Worm (Caenorhabditis elegans) whole organism, young adult: ENCODE measurements around the gene Y39A1A.3.
A peak's percentile ranks its signal among the peaks of the same experiment; 100 is the strongest.

Experiments
- B0019.2 ChIP-seq: fragments of 200-800 bp; sonication (Bioruptor generic); conservative IDR thresholded peaks from 2 replicates; pipeline ENCODE4 v1.3.6; 2022; ENCODE audit warnings: missing genetic modification reagents, missing genetic modification characterization, missing compliant biosample characterization
- B0035.1 ChIP-seq: sonication (generic microtip); optimal IDR thresholded peaks from 2 replicates; lab custom pipeline; 2016; ENCODE audit warnings: missing genetic modification characterization, mild to moderate bottlenecking, missing compliant biosample characterization, missing genotype, missing genetic modification reagents
- B0336.3 ChIP-seq: fragments of 200-800 bp; sonication (Bioruptor generic); IDR thresholded peaks from 2 replicates; pipeline ENCODE4 v1.3.6; 2022; ENCODE audit warnings: missing genetic modification characterization, missing compliant biosample characterization
- F10E7.11 ChIP-seq: sonication (generic microtip); optimal IDR thresholded peaks from 2 replicates; lab custom pipeline; 2017; ENCODE audit warnings: mild to moderate bottlenecking, missing genetic modification characterization, moderate library complexity, missing compliant biosample characterization
- F33H1.4 ChIP-seq: fragments of 200-800 bp; sonication (Bioruptor generic); IDR thresholded peaks from 2 replicates; pipeline ENCODE4 v1.3.6; 2022; ENCODE audit warnings: missing genetic modification reagents, missing genetic modification characterization, missing compliant biosample characterization
- F39B2.1 ChIP-seq: fragments of 200-800 bp; sonication (Bioruptor generic); IDR thresholded peaks from 2 replicates; pipeline ENCODE4 v1.3.6; 2022; ENCODE audit warnings: missing genetic modification reagents, missing genetic modification characterization, missing compliant biosample characterization
- F55B11.4 ChIP-seq: sonication (generic microtip); optimal IDR thresholded peaks from 2 replicates; lab custom pipeline; 2016; ENCODE audit warnings: missing compliant biosample characterization, missing genetic modification characterization, borderline replicate concordance; ENCODE audit not compliant: insufficient read depth
- K12H6.12 ChIP-seq: fragments of 200-800 bp; sonication (Bioruptor generic); optimal IDR thresholded peaks from 2 replicates; lab custom pipeline; 2018; ENCODE audit warnings: mild to moderate bottlenecking, missing genetic modification characterization, missing compliant biosample characterization
- Y53F4B.3 ChIP-seq: fragments of 200-800 bp; sonication (Bioruptor generic); IDR thresholded peaks from 2 replicates; pipeline ENCODE4 v1.3.6; 2022; ENCODE audit warnings: missing genetic modification reagents, missing genetic modification characterization, missing compliant biosample characterization
- Y53G8AR.9 ChIP-seq: fragments of 200-800 bp; sonication (Bioruptor generic); conservative IDR thresholded peaks from 2 replicates; pipeline ENCODE4 v1.3.6; 2022; ENCODE audit warnings: missing genetic modification reagents, missing genetic modification characterization, missing compliant biosample characterization
- Y95B8A.8 ChIP-seq: fragments of 200-800 bp; sonication (Bioruptor generic); IDR thresholded peaks from 2 replicates; pipeline ENCODE4 v1.3.6; 2022; ENCODE audit warnings: missing genetic modification reagents, missing genetic modification characterization, missing compliant biosample characterization
- akir-1 ChIP-seq: fragments of 200-800 bp; sonication (Bioruptor generic); optimal IDR thresholded peaks from 2 replicates; lab custom pipeline; 2018; ENCODE audit warnings: mild to moderate bottlenecking, missing genetic modification characterization, moderate library complexity, missing compliant biosample characterization
- aptf-3 ChIP-seq: fragments of 200-800 bp; sonication (Bioruptor generic); IDR thresholded peaks from 2 replicates; pipeline ENCODE4 v1.3.6; 2022; ENCODE audit warnings: missing genetic modification characterization, missing compliant biosample characterization
- athp-1 ChIP-seq: sonication (generic microtip); optimal IDR thresholded peaks from 2 replicates; lab custom pipeline; 2017; ENCODE audit warnings: mild to moderate bottlenecking, missing genetic modification characterization, missing compliant biosample characterization
- bed-1 ChIP-seq: fragments of 200-800 bp; sonication (Bioruptor generic); IDR thresholded peaks from 2 replicates; pipeline ENCODE4 v1.3.6; 2022; ENCODE audit warnings: missing genetic modification reagents, missing genetic modification characterization, missing compliant biosample characterization
- cebp-1 ChIP-seq, 2 experiments: fragments of 200-800 bp in 1 of 2; sonication (Bioruptor generic) in 1 of 2; sonication (generic microtip) in 1 of 2; IDR thresholded peaks in 1 of 2; optimal IDR thresholded peaks in 1 of 2; 2 replicates each; pipeline versions ENCODE4 v1.3.6 to Lab custom; 2017 to 2022; ENCODE audit warnings: missing compliant biosample characterization in 2 of 2, missing genetic modification characterization in 2 of 2, mild to moderate bottlenecking in 1 of 2, missing genetic modification reagents in 1 of 2, moderate library complexity in 1 of 2
- ceh-40 ChIP-seq: fragments of 200-800 bp; sonication (Bioruptor generic); IDR thresholded peaks from 2 replicates; pipeline ENCODE4 v1.3.6; 2022; ENCODE audit warnings: missing genetic modification characterization, missing compliant biosample characterization
- ceh-58 ChIP-seq: fragments of 200-800 bp; sonication (Bioruptor generic); IDR thresholded peaks from 2 replicates; pipeline ENCODE4 v1.3.6; 2022; ENCODE audit warnings: missing genetic modification characterization, missing compliant biosample characterization
- ceh-79 ChIP-seq: sonication (generic microtip); optimal IDR thresholded peaks from 2 replicates; lab custom pipeline; 2017; ENCODE audit warnings: mild to moderate bottlenecking, missing genetic modification characterization, missing compliant biosample characterization
- dox-1 ChIP-seq: fragments of 200-800 bp; sonication (Bioruptor generic); IDR thresholded peaks from 2 replicates; pipeline ENCODE4 v1.3.6; 2022; ENCODE audit warnings: missing genetic modification reagents, missing genetic modification characterization, missing compliant biosample characterization
- efl-1 ChIP-seq: fragments of 150-350 bp; optimal IDR thresholded peaks from 2 replicates; lab custom pipeline; 2014; ENCODE audit warnings: missing biosample characterization, missing genetic modification reagents, missing genetic modification characterization
- fkh-3 ChIP-seq: sonication (generic microtip); optimal IDR thresholded peaks from 2 replicates; lab custom pipeline; 2016; ENCODE audit warnings: mild to moderate bottlenecking, missing genetic modification characterization, missing compliant biosample characterization
- gei-17 ChIP-seq: fragments of 200-800 bp; sonication (Bioruptor generic); optimal IDR thresholded peaks from 2 replicates; lab custom pipeline; 2018; ENCODE audit warnings: mild to moderate bottlenecking, missing genetic modification characterization, missing compliant biosample characterization
- hlh-12 ChIP-seq: sonication (generic microtip); optimal IDR thresholded peaks from 2 replicates; lab custom pipeline; 2016; ENCODE audit warnings: missing genetic modification characterization, missing compliant biosample characterization
- hsf-1 ChIP-seq: fragments of 200-800 bp; sonication (Bioruptor generic); IDR thresholded peaks from 2 replicates; pipeline ENCODE4 v1.3.6; 2022; ENCODE audit warnings: missing genetic modification reagents, missing genetic modification characterization, missing compliant biosample characterization
- lin-35 ChIP-seq, 3 experiments: fragments of 150-350 bp in 2 of 3; sonication (generic microtip) in 1 of 3; optimal IDR thresholded peaks; 2 replicates each; lab custom pipeline; 2014 to 2018; ENCODE audit warnings: missing biosample characterization in 3 of 3, missing genetic modification characterization in 3 of 3, missing genetic modification reagents in 3 of 3
- lin-54 ChIP-seq: fragments of 200-800 bp; sonication (Bioruptor generic); optimal IDR thresholded peaks from 2 replicates; lab custom pipeline; 2018; ENCODE audit warnings: mild to moderate bottlenecking, missing genetic modification characterization, missing compliant biosample characterization
- lsl-1 ChIP-seq: fragments of 200-800 bp; sonication (Bioruptor generic); optimal IDR thresholded peaks from 2 replicates; lab custom pipeline; 2018; ENCODE audit warnings: mild to moderate bottlenecking, missing genetic modification characterization, moderate library complexity, missing compliant biosample characterization
- lsy-27 ChIP-seq: sonication (generic microtip); optimal IDR thresholded peaks from 2 replicates; lab custom pipeline; 2017; ENCODE audit warnings: missing genetic modification characterization, mild to moderate bottlenecking, missing compliant biosample characterization, antibody characterized with exemption, missing genotype, borderline replicate concordance; ENCODE audit not compliant: insufficient read depth
- madf-6 ChIP-seq: fragments of 200-800 bp; sonication (Bioruptor generic); IDR thresholded peaks from 2 replicates; pipeline ENCODE4 v1.3.6; 2022; ENCODE audit warnings: missing genetic modification reagents, missing genetic modification characterization, missing compliant biosample characterization
- mcd-1 ChIP-seq: fragments of 200-800 bp; sonication (Bioruptor generic); IDR thresholded peaks from 2 replicates; pipeline ENCODE4 v1.3.6; 2022; ENCODE audit warnings: missing genetic modification reagents, missing genetic modification characterization, missing compliant biosample characterization
- mes-4 ChIP-seq: sonication (generic microtip); optimal IDR thresholded peaks from 2 replicates; lab custom pipeline; 2016; ENCODE audit warnings: missing genotype, missing genetic modification characterization, missing compliant biosample characterization
- nfya-1 ChIP-seq: sonication (generic microtip); optimal IDR thresholded peaks from 2 replicates; lab custom pipeline; 2017; ENCODE audit warnings: antibody characterized with exemption, missing compliant biosample characterization, missing genetic modification characterization, borderline replicate concordance; ENCODE audit not compliant: insufficient read depth
- nfya-2 ChIP-seq: fragments of 200-800 bp; sonication (Bioruptor generic); IDR thresholded peaks from 2 replicates; pipeline ENCODE4 v1.3.6; 2022; ENCODE audit warnings: missing genetic modification reagents, missing genetic modification characterization, missing compliant biosample characterization
- nhr-179 ChIP-seq: sonication (generic microtip); optimal IDR thresholded peaks from 2 replicates; lab custom pipeline; 2016; ENCODE audit warnings: mild to moderate bottlenecking, missing genetic modification characterization, missing compliant biosample characterization
- nhr-80 ChIP-seq: sonication (generic microtip); optimal IDR thresholded peaks from 2 replicates; lab custom pipeline; 2016; ENCODE audit warnings: missing genetic modification characterization, missing compliant biosample characterization
- nhr-90 ChIP-seq: sonication (generic microtip); optimal IDR thresholded peaks from 2 replicates; lab custom pipeline; 2016; ENCODE audit warnings: missing genotype, mild to moderate bottlenecking, missing genetic modification characterization, missing compliant biosample characterization
- sea-2 ChIP-seq: fragments of 200-800 bp; sonication (Bioruptor generic); IDR thresholded peaks from 2 replicates; pipeline ENCODE4 v1.3.6; 2022; ENCODE audit warnings: missing genetic modification characterization, missing compliant biosample characterization
- snpc-1.1 ChIP-seq: sonication (generic microtip); optimal IDR thresholded peaks from 2 replicates; lab custom pipeline; 2017; ENCODE audit warnings: missing genetic modification characterization, mild to moderate bottlenecking, missing compliant biosample characterization, antibody characterized with exemption, moderate library complexity, missing genotype, missing genetic modification reagents; ENCODE audit not compliant: insufficient read depth
- snpc-3.4 ChIP-seq: sonication (generic microtip); optimal IDR thresholded peaks from 2 replicates; lab custom pipeline; 2017; ENCODE audit warnings: missing genetic modification characterization, mild to moderate bottlenecking, missing compliant biosample characterization, antibody characterized with exemption, moderate library complexity, missing genotype, missing genetic modification reagents
- tbp1 ChIP-seq: fragments of 200-800 bp; sonication (Bioruptor generic); optimal IDR thresholded peaks from 2 replicates; lab custom pipeline; 2018; ENCODE audit warnings: mild to moderate bottlenecking, missing genetic modification characterization, missing compliant biosample characterization
- unc-130 ChIP-seq: sonication (generic microtip); optimal IDR thresholded peaks from 2 replicates; lab custom pipeline; 2016; ENCODE audit warnings: missing genetic modification reagents, missing genetic modification characterization, missing compliant biosample characterization
- ztf-18 ChIP-seq: sonication (generic microtip); optimal IDR thresholded peaks from 2 replicates; lab custom pipeline; 2016; ENCODE audit warnings: missing genotype, mild to moderate bottlenecking, missing genetic modification characterization, missing compliant biosample characterization
- ztf-22 ChIP-seq: fragments of 200-800 bp; sonication (Bioruptor generic); optimal IDR thresholded peaks from 2 replicates; lab custom pipeline; 2018; ENCODE audit warnings: mild to moderate bottlenecking, missing genetic modification characterization, moderate library complexity, missing compliant biosample characterization
- ztf-26 ChIP-seq: sonication (generic microtip); optimal IDR thresholded peaks from 2 replicates; lab custom pipeline; 2017; ENCODE audit warnings: missing genetic modification characterization, missing compliant biosample characterization
- ztf-28 ChIP-seq: fragments of 200-800 bp; sonication (Bioruptor generic); IDR thresholded peaks from 2 replicates; pipeline ENCODE4 v1.3.6; 2022; ENCODE audit warnings: missing genetic modification reagents, missing genetic modification characterization, missing compliant biosample characterization

Y39A1A.3 gene

DNA sequence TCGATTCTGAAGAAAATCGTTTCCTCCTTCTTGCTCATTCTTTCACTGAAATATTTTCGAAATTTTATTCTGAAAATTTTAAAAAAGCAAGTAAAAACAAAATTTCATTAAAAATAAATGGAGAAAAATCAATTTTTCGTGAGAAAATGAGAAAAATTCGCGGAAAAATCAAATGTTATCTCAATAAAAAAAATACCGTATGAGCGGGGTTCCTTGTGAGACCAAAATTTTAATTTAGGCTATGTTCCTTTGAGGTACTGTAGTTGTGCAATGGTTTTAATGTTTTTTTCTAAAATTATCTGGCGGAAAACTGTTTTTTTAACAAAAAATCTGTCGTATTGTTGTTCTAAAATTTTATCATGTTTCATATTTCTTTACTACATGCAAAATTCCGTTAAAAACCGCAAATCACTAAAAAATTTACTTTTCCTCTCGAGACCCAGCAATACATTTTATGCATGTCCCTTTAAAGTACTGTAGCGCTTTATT lies 3.9 kb upstream of the Y39A1A.3 start, which contains the start of gene epg-6 (continued):
- TF ChIP-seq madf-6 (peak; percentile 93), snpc-3.4 (tag; lab: Kevin White, UChicago) (peak; percentile 8), ztf-28 (no peak), hlh-12 (tag; lab: Kevin White, UChicago) (no peak), aptf-3 (GFP tag; lab: Robert Waterston, UW) (no peak), F10E7.11 (tag; lab: Kevin White, UChicago) (no peak), dox-1 (no peak), lsl-1 (GFP tag; lab: Kevin White, UChicago) (peak; percentile 99), nfya-2 (GFP tag; lab: Robert Waterston, UW) (no peak), hsf-1 (GFP tag; lab: Robert Waterston, UW) (0 out of 2 replicates have a peak, but pooled peaks have one; percentile 28), F33H1.4 (GFP tag; lab: Robert Waterston, UW) (peak; percentile 94), snpc-1.1 (tag; lab: Kevin White, UChicago) (peak; percentile 17)

DNA sequence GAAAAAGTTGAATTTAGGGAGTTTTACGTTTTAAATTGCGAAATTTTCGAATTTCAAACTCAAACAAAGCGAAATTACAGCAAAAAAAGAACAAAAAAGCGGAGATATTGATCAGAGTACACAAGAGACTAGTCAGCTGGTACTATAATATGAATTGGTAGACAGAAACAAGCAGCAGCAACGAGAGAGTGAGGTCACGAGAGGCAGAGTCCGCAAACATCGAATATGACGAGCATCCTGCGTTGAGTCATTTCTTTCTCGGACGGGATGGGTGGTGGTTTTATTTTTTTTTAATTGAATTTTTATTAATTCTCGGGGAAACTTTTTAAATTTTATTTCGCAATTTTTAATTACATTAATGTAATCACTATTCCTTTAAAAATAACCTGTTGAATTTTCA lies 3.4 kb upstream of the Y39A1A.3 start:
- TF ChIP-seq ztf-18 (tag; lab: Kevin White, UChicago), result peak; percentile 29
- TF ChIP-seq tbp1, result peak; percentile 1
- TF ChIP-seq nhr-80 (tag; lab: Kevin White, UChicago), result peak; percentile 70
- no peak for TF ChIP-seq ceh-79
- no peak for TF ChIP-seq ceh-58 (GFP tag; lab: Robert Waterston, UW)
- no peak for TF ChIP-seq aptf-3 (GFP tag; lab: Robert Waterston, UW)
- TF ChIP-seq nfya-1 (tag; lab: Kevin White, UChicago), result no peak
- TF ChIP-seq B0035.1 (tag; lab: Kevin White, UChicago), result no peak
- TF ChIP-seq hlh-12 (tag; lab: Kevin White, UChicago), result no peak
- TF ChIP-seq Y53G8AR.9 (GFP tag; lab: Robert Waterston, UW), result no peak
- TF ChIP-seq unc-130 (GFP tag; lab: Kevin White, UChicago), result no peak
- TF ChIP-seq gei-17 (GFP tag; lab: Kevin White, UChicago), result no peak
- TF ChIP-seq akir-1 (GFP tag; lab: Kevin White, UChicago), result no peak
- no peak for TF ChIP-seq F55B11.4
- no peak for TF ChIP-seq lsy-27 (tag; lab: Kevin White, UChicago)
- peak; percentile 29 for TF ChIP-seq K12H6.12 (tag; lab: Kevin White, UChicago)
- peak; percentile 59; the same call in 1 of the 2 replicates for TF ChIP-seq cebp-1 (GFP tag; IDR thresholded peaks at IDR 0.05; lab: Robert Waterston, UW)
- peak; percentile 92 for TF ChIP-seq cebp-1 (tag; optimal IDR thresholded peaks at IDR 0.05; lab: Kevin White, UChicago)
- no peak for TF ChIP-seq nhr-90
- no peak for TF ChIP-seq bed-1 (GFP tag; lab: Robert Waterston, UW)
- no peak for TF ChIP-seq hsf-1 (GFP tag; lab: Robert Waterston, UW)
- TF ChIP-seq athp-1 (tag; lab: Kevin White, UChicago), result no peak
- TF ChIP-seq Y53F4B.3 (GFP tag; lab: Robert Waterston, UW), result no peak
- TF ChIP-seq F39B2.1 (GFP tag; lab: Robert Waterston, UW), result no peak
- TF ChIP-seq lin-54, result peak; percentile 28
- TF ChIP-seq ztf-22 (GFP tag; lab: Kevin White, UChicago), result no peak
- 0 out of 2 replicates have a peak, but pooled peaks have one; percentile 28 for TF ChIP-seq B0336.3
- TF ChIP-seq mes-4, result no peak
- no peak for TF ChIP-seq snpc-3.4 (tag; lab: Kevin White, UChicago)
- TF ChIP-seq F33H1.4 (GFP tag; lab: Robert Waterston, UW), result no peak
- TF ChIP-seq mcd-1 (GFP tag; lab: Robert Waterston, UW), result peak; percentile 70
- no peak for TF ChIP-seq sea-2 (GFP tag; lab: Robert Waterston, UW)
- no peak for TF ChIP-seq efl-1 (GFP tag; lab: Kevin White, UChicago)
- TF ChIP-seq ceh-40 (GFP tag; lab: Robert Waterston, UW), result no peak
- TF ChIP-seq Y95B8A.8 (GFP tag; lab: Robert Waterston, UW), result no peak
- TF ChIP-seq nhr-179 (tag; lab: Kevin White, UChicago), result no peak
- TF ChIP-seq B0019.2, result no peak
- no peak for TF ChIP-seq ztf-26 (tag; lab: Kevin White, UChicago)
- TF ChIP-seq lin-35 (GFP tag; optimal IDR thresholded peaks at IDR 0.05; lab: Kevin White, UChicago), result no peak
- TF ChIP-seq fkh-3 (tag; lab: Kevin White, UChicago), result no peak
